Fruit fly (Drosophila melanogaster) whole organism, embryonic: ENCODE results near the gene CG15514.
A peak's percentile ranks its signal among the peaks of the same experiment; 100 is the strongest.

Experiments
- Antp ChIP-seq: fragments of 200-800 bp; sonication (Bioruptor generic); optimal IDR thresholded peaks from 3 replicates; lab custom pipeline; 2016; ENCODE audit warnings: missing biosample characterization, missing genetic modification characterization
- CG10267 ChIP-seq: fragments of 200-800 bp; sonication (Bioruptor generic); optimal IDR thresholded peaks from 2 replicates; lab custom pipeline; 2018; ENCODE audit warnings: missing biosample characterization, mild to moderate bottlenecking, missing genetic modification characterization, moderate library complexity
- CG11398 ChIP-seq: fragments of 200-800 bp; sonication (Bioruptor generic); optimal IDR thresholded peaks from 2 replicates; lab custom pipeline; 2016; ENCODE audit warnings: missing biosample characterization, missing genetic modification characterization
- CG11456 ChIP-seq: fragments of 200-800 bp; sonication (Bioruptor generic); IDR thresholded peaks from 3 replicates; pipeline ENCODE4 v1.3.6; 2022; ENCODE audit warnings: missing biosample characterization, missing genetic modification characterization
- CG12744 ChIP-seq: fragments of 200-800 bp; sonication (Bioruptor generic); optimal IDR thresholded peaks from 2 replicates; lab custom pipeline; 2016; ENCODE audit warnings: missing biosample characterization, missing genetic modification characterization
- CG12769 ChIP-seq: fragments of 200-800 bp; sonication (Bioruptor generic); optimal IDR thresholded peaks from 2 replicates; lab custom pipeline; 2019; ENCODE audit warnings: missing biosample characterization, mild to moderate bottlenecking, missing genetic modification characterization, moderate library complexity
- CG13775 ChIP-seq: fragments of 200-800 bp; sonication (Bioruptor generic); optimal IDR thresholded peaks from 3 replicates; lab custom pipeline; 2017; ENCODE audit warnings: missing biosample characterization, mild to moderate bottlenecking, missing genetic modification characterization
- CG13894 ChIP-seq: fragments of 200-800 bp; sonication (Bioruptor generic); optimal IDR thresholded peaks from 3 replicates; lab custom pipeline; 2018; ENCODE audit warnings: missing biosample characterization, mild to moderate bottlenecking, missing genetic modification characterization, moderate library complexity
- CG14014 ChIP-seq: fragments of 200-800 bp; sonication (Bioruptor generic); IDR thresholded peaks from 2 replicates; pipeline ENCODE4 v1.3.6; 2022; ENCODE audit warnings: missing biosample characterization, missing genetic modification characterization
- CG14667 ChIP-seq: fragments of 200-800 bp; sonication (Bioruptor generic); IDR thresholded peaks from 2 replicates; pipeline ENCODE4 v1.3.6; 2022; ENCODE audit warnings: missing biosample characterization, missing genetic modification characterization
- CG15479 ChIP-seq: fragments of 200-800 bp; sonication (Bioruptor generic); optimal IDR thresholded peaks from 3 replicates; lab custom pipeline; 2019; ENCODE audit warnings: missing biosample characterization, mild to moderate bottlenecking, missing genetic modification characterization, moderate library complexity
- CG17328 ChIP-seq: fragments of 200-800 bp; sonication (Bioruptor generic); IDR thresholded peaks from 2 replicates; pipeline ENCODE4 v1.3.6; 2022; ENCODE audit warnings: missing biosample characterization, missing genetic modification characterization
- CG17829 ChIP-seq: fragments of 200-800 bp; optimal IDR thresholded peaks from 2 replicates; lab custom pipeline; 2019; ENCODE audit warnings: missing biosample characterization, mild to moderate bottlenecking, missing genetic modification characterization, moderate library complexity
- CG18011 ChIP-seq: fragments of 200-800 bp; sonication (Bioruptor generic); optimal IDR thresholded peaks from 2 replicates; lab custom pipeline; 2017; ENCODE audit warnings: missing biosample characterization, missing genetic modification characterization, mild to moderate bottlenecking, moderate library complexity, missing genotype
- CG3407 ChIP-seq: fragments of 200-800 bp; sonication (Bioruptor generic); optimal IDR thresholded peaks from 2 replicates; lab custom pipeline; 2018; ENCODE audit warnings: missing biosample characterization, mild to moderate bottlenecking, missing genetic modification characterization
- CG4328 ChIP-seq: fragments of 200-800 bp; sonication (Bioruptor generic); optimal IDR thresholded peaks from 3 replicates; lab custom pipeline; 2017; ENCODE audit warnings: missing biosample characterization, missing genetic modification reagents, missing genetic modification characterization
- CG43689 ChIP-seq: fragments of 200-800 bp; sonication (Bioruptor generic); IDR thresholded peaks from 2 replicates; pipeline ENCODE4 v1.3.6; 2022; ENCODE audit warnings: missing biosample characterization, missing genetic modification characterization
- CG6765 ChIP-seq: fragments of 200-800 bp; sonication (Bioruptor generic); optimal IDR thresholded peaks from 3 replicates; lab custom pipeline; 2017; ENCODE audit warnings: missing biosample characterization, mild to moderate bottlenecking, missing genetic modification characterization
- CG7987 ChIP-seq: fragments of 200-800 bp; sonication (Bioruptor generic); optimal IDR thresholded peaks from 2 replicates; lab custom pipeline; 2018; ENCODE audit warnings: missing biosample characterization, mild to moderate bottlenecking, missing genetic modification characterization, moderate library complexity
- CG9727 ChIP-seq: fragments of 200-800 bp; sonication (Bioruptor generic); optimal IDR thresholded peaks from 3 replicates; lab custom pipeline; 2017; ENCODE audit warnings: missing biosample characterization, mild to moderate bottlenecking, missing genetic modification characterization
- CG9932 ChIP-seq: fragments of 200-800 bp; sonication (Bioruptor generic); IDR thresholded peaks from 2 replicates; pipeline ENCODE4 v1.3.6; 2022; ENCODE audit warnings: missing biosample characterization, missing genetic modification characterization
- CTCF ChIP-seq: fragments of 200-800 bp; sonication (Bioruptor generic); optimal IDR thresholded peaks from 2 replicates; lab custom pipeline; 2017; ENCODE audit warnings: missing biosample characterization, mild to moderate bottlenecking, missing genetic modification characterization, moderate library complexity
- Dp ChIP-seq: fragments of 200-800 bp; sonication (Bioruptor generic); optimal IDR thresholded peaks from 2 replicates; lab custom pipeline; 2018; ENCODE audit warnings: missing biosample characterization, mild to moderate bottlenecking, missing genetic modification characterization, moderate library complexity
- Myb ChIP-seq: fragments of 200-800 bp; sonication (Bioruptor generic); optimal IDR thresholded peaks from 2 replicates; lab custom pipeline; 2016; ENCODE audit warnings: missing biosample characterization, missing genetic modification characterization
- NFAT ChIP-seq: fragments of 200-800 bp; sonication (Bioruptor generic); IDR thresholded peaks from 2 replicates; pipeline ENCODE4 v1.3.6; 2022; ENCODE audit warnings: missing biosample characterization, missing genetic modification characterization
- Opbp ChIP-seq: fragments of 200-800 bp; sonication (Bioruptor generic); IDR thresholded peaks from 3 replicates; pipeline ENCODE4 v1.3.6; 2022; ENCODE audit warnings: missing biosample characterization, missing genetic modification characterization; ENCODE audit not compliant: partially characterized antibody
- Side ChIP-seq: fragments of 200-800 bp; sonication (Bioruptor generic); optimal IDR thresholded peaks from 2 replicates; lab custom pipeline; 2016; ENCODE audit warnings: missing biosample characterization, missing genetic modification characterization
- Spps ChIP-seq: fragments of 200-800 bp; sonication (Bioruptor generic); optimal IDR thresholded peaks from 2 replicates; lab custom pipeline; 2018; ENCODE audit warnings: missing biosample characterization, mild to moderate bottlenecking, missing genetic modification characterization
- Ssrp ChIP-seq: fragments of 200-800 bp; sonication (Bioruptor generic); optimal IDR thresholded peaks from 2 replicates; lab custom pipeline; 2018; ENCODE audit warnings: missing biosample characterization, mild to moderate bottlenecking, missing genetic modification characterization, moderate library complexity
- aop ChIP-seq: fragments of 200-800 bp; sonication (Bioruptor generic); IDR thresholded peaks from 2 replicates; pipeline ENCODE4 v1.3.6; 2022; ENCODE audit warnings: missing biosample characterization, missing genetic modification characterization
- ato ChIP-seq: fragments of 200-800 bp; sonication (Bioruptor generic); IDR thresholded peaks from 2 replicates; pipeline ENCODE4 v1.3.6; 2022; ENCODE audit warnings: missing biosample characterization, missing genetic modification characterization; ENCODE audit not compliant: partially characterized antibody
- cg ChIP-seq: fragments of 200-800 bp; sonication (Bioruptor generic); optimal IDR thresholded peaks from 3 replicates; lab custom pipeline; 2019; ENCODE audit warnings: missing biosample characterization, mild to moderate bottlenecking, missing genetic modification characterization, moderate library complexity
- chif ChIP-seq, 2 experiments: fragments of 200-800 bp; sonication (Bioruptor generic); optimal IDR thresholded peaks; 3 replicates each; lab custom pipeline; 2016; ENCODE audit warnings: missing biosample characterization in 2 of 2, missing genetic modification characterization in 2 of 2
- chinmo ChIP-seq: fragments of 200-800 bp; sonication (Bioruptor generic); IDR thresholded peaks from 4 replicates; pipeline ENCODE4 v1.3.6; 2022; ENCODE audit warnings: missing biosample characterization, missing genetic modification characterization; ENCODE audit not compliant: partially characterized antibody
- chn ChIP-seq: fragments of 200-800 bp; sonication (Bioruptor generic); optimal IDR thresholded peaks from 2 replicates; lab custom pipeline; 2016; ENCODE audit warnings: missing biosample characterization, missing genetic modification characterization
- danr ChIP-seq: fragments of 200-800 bp; sonication (Bioruptor generic); IDR thresholded peaks from 2 replicates; pipeline ENCODE4 v1.3.6; 2022; ENCODE audit warnings: missing biosample characterization, missing genetic modification characterization
- disco-r ChIP-seq: fragments of 200-800 bp; sonication (Bioruptor generic); optimal IDR thresholded peaks from 2 replicates; lab custom pipeline; 2016; ENCODE audit warnings: missing biosample characterization, missing genetic modification characterization
- emc ChIP-seq: fragments of 200-800 bp; sonication (Bioruptor generic); optimal IDR thresholded peaks from 2 replicates; lab custom pipeline; 2016; ENCODE audit warnings: missing biosample characterization, missing genetic modification characterization
- h ChIP-seq: fragments of >200 bp; optimal IDR thresholded peaks from 2 replicates; lab custom pipeline; 2017
- ham ChIP-seq: fragments of 200-800 bp; sonication (Bioruptor generic); IDR thresholded peaks from 2 replicates; pipeline ENCODE4 v1.3.6; 2022; ENCODE audit warnings: missing biosample characterization, missing genetic modification characterization
- jing ChIP-seq: fragments of 200-800 bp; sonication (Bioruptor generic); optimal IDR thresholded peaks from 2 replicates; lab custom pipeline; 2018; ENCODE audit warnings: missing biosample characterization, mild to moderate bottlenecking, missing genetic modification characterization
- kni ChIP-seq: fragments of 200-800 bp; sonication (Bioruptor generic); optimal IDR thresholded peaks from 3 replicates; lab custom pipeline; 2017; ENCODE audit warnings: mild to moderate bottlenecking, missing biosample characterization, missing genetic modification reagents, missing genetic modification characterization
- mirr ChIP-seq: fragments of 200-800 bp; sonication (Bioruptor generic); optimal IDR thresholded peaks from 3 replicates; lab custom pipeline; 2018; ENCODE audit warnings: missing biosample characterization, mild to moderate bottlenecking, missing genetic modification characterization
- org-1 ChIP-seq: fragments of 200-800 bp; sonication (Bioruptor generic); optimal IDR thresholded peaks from 2 replicates; lab custom pipeline; 2017; ENCODE audit warnings: missing biosample characterization, missing genetic modification characterization
- peb ChIP-seq: fragments of 200-800 bp; sonication (Bioruptor generic); IDR thresholded peaks from 2 replicates; pipeline ENCODE4 v1.3.6; 2022; ENCODE audit warnings: missing biosample characterization, missing genetic modification characterization
- pnt ChIP-seq: fragments of 200-800 bp; sonication (Bioruptor generic); optimal IDR thresholded peaks from 3 replicates; lab custom pipeline; 2016; ENCODE audit warnings: missing biosample characterization, missing genetic modification characterization
- row ChIP-seq: fragments of 200-800 bp; sonication (Bioruptor generic); IDR thresholded peaks from 3 replicates; pipeline ENCODE4 v1.3.6; 2022; ENCODE audit warnings: missing biosample characterization, missing genetic modification characterization
- schlank ChIP-seq: fragments of 200-800 bp; sonication (Bioruptor generic); optimal IDR thresholded peaks from 2 replicates; lab custom pipeline; 2018; ENCODE audit warnings: missing biosample characterization, mild to moderate bottlenecking, missing genetic modification characterization
- trh ChIP-seq: fragments of 200-800 bp; sonication (Bioruptor generic); optimal IDR thresholded peaks from 2 replicates; lab custom pipeline; 2016; ENCODE audit warnings: missing biosample characterization, missing genetic modification characterization
- ttk ChIP-seq: fragments of 200-800 bp; sonication (Bioruptor generic); IDR thresholded peaks from 2 replicates; pipeline ENCODE4 v2.1.2; 2022; ENCODE audit warnings: missing biosample characterization, missing genetic modification characterization
- wek ChIP-seq: fragments of 200-800 bp; sonication (Bioruptor generic); optimal IDR thresholded peaks from 3 replicates; lab custom pipeline; 2018; ENCODE audit warnings: missing biosample characterization, mild to moderate bottlenecking, missing genetic modification characterization, moderate library complexity
- z ChIP-seq: fragments of 200-800 bp; sonication (Bioruptor generic); IDR thresholded peaks from 3 replicates; pipeline ENCODE4 v1.3.6; 2022; ENCODE audit warnings: missing biosample characterization, missing genetic modification characterization

The CG15514 gene

DNA sequence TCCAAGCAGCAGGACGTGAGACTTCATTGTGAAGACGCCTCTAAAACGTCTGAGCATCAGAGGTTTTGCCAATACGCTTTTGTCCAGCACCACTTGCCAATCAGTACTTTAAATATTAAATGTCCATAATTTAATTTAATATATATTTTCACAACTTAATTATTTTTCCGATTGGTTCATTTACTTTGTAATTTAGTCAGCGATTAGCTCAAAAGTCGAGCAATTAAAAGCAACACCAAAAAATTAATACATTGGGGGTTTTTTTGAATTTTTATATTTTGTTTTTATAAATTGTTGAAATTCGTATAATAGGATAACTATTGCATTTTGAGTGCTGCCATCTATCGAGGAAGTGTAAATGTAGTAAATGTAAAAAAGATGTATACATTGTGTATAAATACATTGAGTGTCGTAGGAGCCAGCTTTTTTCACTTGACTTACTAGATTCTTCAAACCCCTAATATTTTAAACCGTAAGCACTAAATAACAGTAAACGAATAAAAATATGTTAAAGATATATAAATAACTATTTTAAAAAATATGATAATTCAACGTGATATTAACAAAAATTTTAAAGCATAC is 42.6 kb upstream of the CG15514 start, which contains the start of gene CG15517 (continued):
- TF ChIP-seq CG7987 (no peak), ato (GFP tag; lab: Robert Waterston, UW) (no peak), CG13775 (GFP tag; lab: Kevin White, UChicago) (no peak), emc (GFP tag; lab: Kevin White, UChicago) (no peak), NFAT (GFP tag; lab: Robert Waterston, UW) (no peak), CG11456 (peak; percentile 58; the same call in 1 of the 3 replicates), Ssrp (tag; lab: Kevin White, UChicago) (peak; percentile 27), CG18011 (GFP tag; lab: Kevin White, UChicago) (peak; percentile 97), row (GFP tag; lab: Robert Waterston, UW) (no peak), cg (GFP tag; lab: Kevin White, UChicago) (peak; percentile 2), aop (GFP tag; lab: Robert Waterston, UW) (no peak), CG11398 (GFP tag; lab: Kevin White, UChicago) (no peak), CG9727 (no peak), Side (GFP tag; lab: Kevin White, UChicago) (no peak), CG12744 (GFP tag; lab: Kevin White, UChicago) (no peak), chn (no peak), CG3407 (GFP tag; lab: Kevin White, UChicago) (no peak), CG12769 (tag; lab: Kevin White, UChicago) (no peak), CG15479 (GFP tag; lab: Kevin White, UChicago) (no peak), h (no peak), Opbp (GFP tag; lab: Robert Waterston, UW) (no peak), CG14014 (GFP tag; lab: Robert Waterston, UW) (no peak), org-1 (GFP tag; lab: Kevin White, UChicago) (no peak), CG4328 (GFP tag; lab: Kevin White, UChicago) (no peak), jing (GFP tag; lab: Kevin White, UChicago) (no peak), z (GFP tag; lab: Robert Waterston, UW) (no peak), kni (GFP tag; lab: Kevin White, UChicago) (no peak), chif (GFP tag; optimal IDR thresholded peaks at IDR 0.05; lab: Kevin White, UChicago) (no peak), Dp (peak; percentile 2), ttk (GFP tag; lab: Robert Waterston, UW) (no peak), mirr (GFP tag; lab: Kevin White, UChicago) (no peak), CG17328 (GFP tag; lab: Robert Waterston, UW) (no peak), Antp (GFP tag; lab: Kevin White, UChicago) (no peak), pnt (GFP tag; lab: Kevin White, UChicago) (no peak), Myb (GFP tag; lab: Kevin White, UChicago) (peak; percentile 0), Spps (tag; lab: Kevin White, UChicago) (no peak), CG14667 (GFP tag; lab: Robert Waterston, UW) (no peak), trh (GFP tag; lab: Kevin White, UChicago) (no peak), CG43689 (no peak), CG9932 (GFP tag; lab: Robert Waterston, UW) (peak; percentile 54), disco-r (GFP tag; lab: Kevin White, UChicago) (no peak), CG6765 (GFP tag; lab: Kevin White, UChicago) (no peak), danr (GFP tag; lab: Robert Waterston, UW) (no peak), CG17829 (tag; lab: Kevin White, UChicago) (peak; percentile 30), schlank (no peak), ham (GFP tag; lab: Robert Waterston, UW) (no peak), chinmo (peak; percentile 66; the same call in 1 of the 4 replicates), CG13894 (tag; lab: Kevin White, UChicago) (peak; percentile 3), CTCF (GFP tag; lab: Kevin White, UChicago) (peak; percentile 95), wek (no peak), CG10267 (tag; lab: Kevin White, UChicago) (no peak), peb (GFP tag; lab: Robert Waterston, UW) (no peak)
